Worm (Caenorhabditis elegans): ENCODE measurements around the gene C15C8.4.

ce11 chrV:12790188-12790587 lies 42.9 kb upstream of the C15C8.4 start, which contains the start of gene srbc-43:
- TF ChIP-seq nhr-25 (tag; optimal IDR thresholded peaks at IDR 0.05) = no peak
- TF ChIP-seq aly-2 (tag; optimal IDR thresholded peaks at IDR 0.05) = no peak
- no peak for TF ChIP-seq elt-3 (tag; optimal IDR thresholded peaks at IDR 0.05)
- no peak for TF ChIP-seq nhr-28 (tag; optimal IDR thresholded peaks at IDR 0.05)
- TF ChIP-seq skn-1 (tag; optimal IDR thresholded peaks at IDR 0.05) = no peak
- no peak for TF ChIP-seq egl-27 (tag; optimal IDR thresholded peaks at IDR 0.05)

Data from whole organism, L3 larva.